Fruit fly (Drosophila melanogaster) whole organism, embryonic: ENCODE results near the gene CG13250.

Experiments
- ATbp ChIP-seq: fragments of 200-800 bp; sonication (Bioruptor generic); optimal IDR thresholded peaks from 2 replicates; lab custom pipeline; 2017; ENCODE audit warnings: missing biosample characterization, mild to moderate bottlenecking, missing genetic modification characterization, missing genetic modification reagents
- Adf1 ChIP-seq: fragments of 200-800 bp; sonication (Bioruptor generic); IDR thresholded peaks from 2 replicates; pipeline ENCODE4 v1.3.6; 2022; ENCODE audit warnings: missing biosample characterization, missing genetic modification characterization
- Antp ChIP-seq: fragments of 200-800 bp; sonication (Bioruptor generic); optimal IDR thresholded peaks from 3 replicates; lab custom pipeline; 2016; ENCODE audit warnings: missing biosample characterization, missing genetic modification characterization
- Atf-2 ChIP-seq: fragments of 200-800 bp; sonication (Bioruptor generic); optimal IDR thresholded peaks from 2 replicates; lab custom pipeline; 2016; ENCODE audit warnings: missing biosample characterization, missing genetic modification characterization
- CG10209 ChIP-seq: fragments of 200-800 bp; sonication (Bioruptor generic); optimal IDR thresholded peaks from 3 replicates; lab custom pipeline; 2017; ENCODE audit warnings: missing biosample characterization, mild to moderate bottlenecking, missing genetic modification characterization, missing genetic modification reagents
- CG11695 ChIP-seq: fragments of 200-800 bp; sonication (Bioruptor generic); IDR thresholded peaks from 3 replicates; pipeline ENCODE4 v1.3.6; 2022; ENCODE audit warnings: missing biosample characterization, missing genetic modification characterization
- CG12104 ChIP-seq: fragments of 200-800 bp; sonication (Bioruptor generic); optimal IDR thresholded peaks from 3 replicates; lab custom pipeline; 2016; ENCODE audit warnings: missing biosample characterization, missing genetic modification characterization
- CG12219 ChIP-seq: fragments of 200-800 bp; sonication (Bioruptor generic); optimal IDR thresholded peaks from 3 replicates; lab custom pipeline; 2018; ENCODE audit warnings: missing biosample characterization, mild to moderate bottlenecking, missing genetic modification characterization
- CG12769 ChIP-seq: fragments of 200-800 bp; sonication (Bioruptor generic); optimal IDR thresholded peaks from 2 replicates; lab custom pipeline; 2019; ENCODE audit warnings: missing biosample characterization, mild to moderate bottlenecking, missing genetic modification characterization, moderate library complexity
- CG1529 ChIP-seq: fragments of 200-800 bp; sonication (Bioruptor generic); optimal IDR thresholded peaks from 3 replicates; lab custom pipeline; 2018; ENCODE audit warnings: missing biosample characterization, missing genetic modification characterization
- CG15696 ChIP-seq: fragments of 200-800 bp; sonication (Bioruptor generic); optimal IDR thresholded peaks from 2 replicates; lab custom pipeline; 2019; ENCODE audit warnings: missing biosample characterization, mild to moderate bottlenecking, missing genetic modification characterization, moderate library complexity
- CG2120 ChIP-seq: fragments of 200-800 bp; sonication (Bioruptor generic); optimal IDR thresholded peaks from 3 replicates; lab custom pipeline; 2016; ENCODE audit warnings: missing biosample characterization, missing genetic modification characterization
- CG2129 ChIP-seq: fragments of 200-800 bp; sonication (Bioruptor generic); IDR thresholded peaks from 2 replicates; pipeline ENCODE4 v1.3.6; 2022; ENCODE audit warnings: missing biosample characterization, missing genetic modification characterization; ENCODE audit not compliant: partially characterized antibody
- CG30403 ChIP-seq: fragments of 200-800 bp; sonication (Bioruptor generic); optimal IDR thresholded peaks from 3 replicates; lab custom pipeline; 2016; ENCODE audit warnings: missing biosample characterization, missing genetic modification characterization
- CG31224 ChIP-seq: fragments of 200-800 bp; sonication (Bioruptor generic); IDR thresholded peaks from 2 replicates; pipeline ENCODE4 v1.3.6; 2022; ENCODE audit warnings: missing biosample characterization, missing genetic modification characterization
- CG32532 ChIP-seq: fragments of 200-800 bp; sonication (Bioruptor generic); IDR thresholded peaks from 2 replicates; pipeline ENCODE4 v1.3.6; 2022; ENCODE audit warnings: missing biosample characterization, missing genetic modification characterization
- CG4360 ChIP-seq: fragments of 200-800 bp; sonication (Bioruptor generic); IDR thresholded peaks from 2 replicates; pipeline ENCODE4 v1.3.6; 2022; ENCODE audit warnings: missing biosample characterization, missing genetic modification characterization
- CG43689 ChIP-seq: fragments of 200-800 bp; sonication (Bioruptor generic); IDR thresholded peaks from 2 replicates; pipeline ENCODE4 v1.3.6; 2022; ENCODE audit warnings: missing biosample characterization, missing genetic modification characterization
- CG4730 ChIP-seq: fragments of 200-800 bp; sonication (Bioruptor generic); IDR thresholded peaks from 2 replicates; pipeline ENCODE4 v1.3.6; 2022; ENCODE audit warnings: missing biosample characterization, missing genetic modification characterization
- CG6175 ChIP-seq: fragments of 200-800 bp; sonication (Bioruptor generic); IDR thresholded peaks from 3 replicates; pipeline ENCODE4 v1.3.6; 2022; ENCODE audit warnings: missing biosample characterization, missing genetic modification characterization
- CG7745 ChIP-seq: fragments of 200-800 bp; sonication (Bioruptor generic); optimal IDR thresholded peaks from 2 replicates; lab custom pipeline; 2018; ENCODE audit warnings: missing biosample characterization, mild to moderate bottlenecking, missing genetic modification characterization, moderate library complexity
- CG7928 ChIP-seq: fragments of 200-800 bp; sonication (Bioruptor generic); optimal IDR thresholded peaks from 2 replicates; lab custom pipeline; 2017; ENCODE audit warnings: missing biosample characterization, mild to moderate bottlenecking, missing genetic modification characterization
- CG9215 ChIP-seq: fragments of 200-800 bp; sonication (Bioruptor generic); IDR thresholded peaks from 2 replicates; pipeline ENCODE4 v1.3.6; 2022; ENCODE audit warnings: missing biosample characterization, missing genetic modification characterization
- HLH54F ChIP-seq: fragments of 200-800 bp; sonication (Bioruptor generic); optimal IDR thresholded peaks from 3 replicates; lab custom pipeline; 2016; ENCODE audit warnings: missing biosample characterization, missing genetic modification characterization
- Hr39 ChIP-seq: fragments of >200 bp; optimal IDR thresholded peaks from 2 replicates; lab custom pipeline; 2017
- MBD-R2 ChIP-seq: fragments of 200-800 bp; sonication (Bioruptor generic); IDR thresholded peaks from 2 replicates; pipeline ENCODE4 v1.3.6; 2022; ENCODE audit warnings: missing biosample characterization, missing genetic modification characterization
- MTF-1 ChIP-seq: fragments of 200-800 bp; sonication (Bioruptor generic); optimal IDR thresholded peaks from 2 replicates; lab custom pipeline; 2018; ENCODE audit warnings: missing biosample characterization, mild to moderate bottlenecking, missing genetic modification characterization, borderline replicate concordance
- Meics ChIP-seq: fragments of 200-800 bp; sonication (Bioruptor generic); optimal IDR thresholded peaks from 2 replicates; lab custom pipeline; 2017; ENCODE audit warnings: missing biosample characterization, mild to moderate bottlenecking, missing genetic modification characterization
- Oaz ChIP-seq: fragments of 200-800 bp; sonication (Bioruptor generic); IDR thresholded peaks from 2 replicates; pipeline ENCODE4 v1.3.6; 2022; ENCODE audit warnings: missing biosample characterization, missing genetic modification characterization
- Sin3A ChIP-seq: fragments of >200 bp; optimal IDR thresholded peaks from 2 replicates; lab custom pipeline; 2018
- Tbp ChIP-seq: fragments of >200 bp; optimal IDR thresholded peaks from 2 replicates; lab custom pipeline; 2018; ENCODE audit warnings: missing biosample characterization, missing genetic modification characterization
- chinmo ChIP-seq: fragments of 200-800 bp; sonication (Bioruptor generic); IDR thresholded peaks from 4 replicates; pipeline ENCODE4 v1.3.6; 2022; ENCODE audit warnings: missing biosample characterization, missing genetic modification characterization; ENCODE audit not compliant: partially characterized antibody
- chn ChIP-seq: fragments of 200-800 bp; sonication (Bioruptor generic); optimal IDR thresholded peaks from 2 replicates; lab custom pipeline; 2016; ENCODE audit warnings: missing biosample characterization, missing genetic modification characterization
- crol ChIP-seq: fragments of 200-800 bp; sonication (Bioruptor generic); IDR thresholded peaks from 2 replicates; pipeline ENCODE4 v1.3.6; 2022; ENCODE audit warnings: missing biosample characterization, missing genetic modification characterization
- crp ChIP-seq, 2 experiments: fragments of 200-800 bp; sonication (Bioruptor generic); optimal IDR thresholded peaks; 2 replicates in 1 of 2; 3 replicates in 1 of 2; lab custom pipeline; 2017; ENCODE audit warnings: missing biosample characterization in 2 of 2, missing genetic modification characterization in 2 of 2, mild to moderate bottlenecking in 1 of 2, moderate library complexity in 1 of 2
- disco-r ChIP-seq: fragments of 200-800 bp; sonication (Bioruptor generic); optimal IDR thresholded peaks from 2 replicates; lab custom pipeline; 2016; ENCODE audit warnings: missing biosample characterization, missing genetic modification characterization
- fru ChIP-seq: fragments of >200 bp; optimal IDR thresholded peaks from 2 replicates; lab custom pipeline; 2017
- insv ChIP-seq, 2 experiments: fragments of 200-800 bp; sonication (Bioruptor generic); optimal IDR thresholded peaks; 3 replicates each; lab custom pipeline; 2016 to 2018; ENCODE audit warnings: missing biosample characterization in 2 of 2, missing genetic modification characterization in 2 of 2
- knrl ChIP-seq: fragments of 200-800 bp; sonication (Bioruptor generic); IDR thresholded peaks from 3 replicates; pipeline ENCODE4 v1.3.6; 2022; ENCODE audit warnings: missing biosample characterization, missing genetic modification characterization; ENCODE audit not compliant: partially characterized antibody
- pan ChIP-seq, 4 experiments: fragments of >200 bp in 3 of 4; fragments of 200-800 bp in 1 of 4; sonication (Bioruptor generic) in 1 of 4; optimal IDR thresholded peaks in 3 of 4; IDR thresholded peaks in 1 of 4; 2 replicates each; pipeline versions ENCODE4 v1.3.6 to Lab custom; 2017 to 2022; ENCODE audit warnings: missing biosample characterization in 2 of 4, missing genetic modification characterization in 2 of 4, mixed read lengths in 1 of 4
- prd ChIP-seq, 3 experiments: fragments of >200 bp in 2 of 3; fragments of 200-800 bp in 1 of 3; sonication (Bioruptor generic) in 1 of 3; optimal IDR thresholded peaks in 2 of 3; IDR thresholded peaks in 1 of 3; 2 replicates in 2 of 3; 3 replicates in 1 of 3; pipeline versions ENCODE4 v1.3.6 to Lab custom; 2017 to 2022; ENCODE audit warnings: missing biosample characterization in 1 of 3, missing genetic modification characterization in 1 of 3
- pzg ChIP-seq: fragments of 200-800 bp; sonication (Bioruptor generic); optimal IDR thresholded peaks from 3 replicates; lab custom pipeline; 2018; ENCODE audit warnings: missing biosample characterization, mild to moderate bottlenecking, missing genetic modification characterization, moderate library complexity
- row ChIP-seq: fragments of 200-800 bp; sonication (Bioruptor generic); IDR thresholded peaks from 3 replicates; pipeline ENCODE4 v1.3.6; 2022; ENCODE audit warnings: missing biosample characterization, missing genetic modification characterization
- sd ChIP-seq: fragments of 200-800 bp; sonication (Bioruptor generic); optimal IDR thresholded peaks from 3 replicates; lab custom pipeline; 2018; ENCODE audit warnings: missing biosample characterization, mild to moderate bottlenecking, missing genetic modification characterization, moderate library complexity
- slbo ChIP-seq: fragments of 200-800 bp; sonication (Bioruptor generic); IDR thresholded peaks from 2 replicates; pipeline ENCODE4 v1.3.6; 2022; ENCODE audit warnings: missing biosample characterization, missing genetic modification characterization
- sob ChIP-seq: fragments of 200-800 bp; sonication (Bioruptor generic); IDR thresholded peaks from 2 replicates; pipeline ENCODE4 v1.3.6; 2022; ENCODE audit warnings: missing biosample characterization, missing genetic modification characterization
- trh ChIP-seq: fragments of 200-800 bp; sonication (Bioruptor generic); optimal IDR thresholded peaks from 2 replicates; lab custom pipeline; 2016; ENCODE audit warnings: missing biosample characterization, missing genetic modification characterization
- wek ChIP-seq: fragments of 200-800 bp; sonication (Bioruptor generic); optimal IDR thresholded peaks from 3 replicates; lab custom pipeline; 2018; ENCODE audit warnings: missing biosample characterization, mild to moderate bottlenecking, missing genetic modification characterization, moderate library complexity

The CG13250 gene

DNA sequence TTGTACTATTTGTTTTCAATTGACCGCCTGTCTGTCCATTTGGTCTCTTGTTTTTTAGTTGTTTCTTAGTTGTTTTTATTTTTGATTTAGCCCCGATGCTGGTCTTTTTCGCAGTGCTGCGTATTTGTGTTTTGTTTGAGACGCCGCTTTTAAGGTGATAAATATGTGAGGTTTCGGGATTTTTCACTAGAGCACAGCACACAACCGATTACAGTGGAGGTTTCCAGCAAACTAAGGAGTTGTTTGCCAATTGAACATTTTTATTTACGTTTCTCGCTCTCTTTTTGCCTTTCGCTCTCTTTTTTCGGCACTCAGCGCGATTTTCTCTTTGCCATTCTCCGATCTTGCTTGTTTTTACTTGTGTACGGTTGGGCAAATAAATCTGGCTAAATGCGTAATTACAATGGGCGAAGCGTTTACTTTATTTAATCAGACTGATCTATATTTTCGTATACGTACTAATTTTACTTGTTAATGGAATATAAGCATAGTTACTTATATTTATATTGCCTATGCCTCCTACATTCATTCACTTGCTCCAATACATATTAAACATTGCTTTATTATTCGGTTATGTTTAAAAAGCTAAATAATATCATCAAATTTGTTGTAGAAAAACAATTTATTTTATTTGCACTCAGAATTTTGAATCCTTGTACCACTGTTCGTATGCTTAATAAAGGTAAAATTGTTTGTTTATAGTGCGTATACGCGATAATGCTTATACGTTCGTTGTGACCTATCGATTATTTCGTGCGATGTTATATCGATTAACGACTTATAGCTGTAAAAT is 6.9 kb downstream of the CG13250 start, which contains the start of gene Rcd2 (continued):
- TF ChIP-seq sd (tag; lab: Kevin White, UChicago) (peak; percentile 78), CG12104 (GFP tag; lab: Kevin White, UChicago) (peak; percentile 46), Meics (peak; percentile 93), row (GFP tag; lab: Robert Waterston, UW) (peak; percentile 88), CG12769 (tag; lab: Kevin White, UChicago) (peak; percentile 84), CG4360 (GFP tag; lab: Robert Waterston, UW) (no peak), fru (no peak), HLH54F (GFP tag; lab: Kevin White, UChicago) (peak; percentile 36), CG2120 (GFP tag; lab: Kevin White, UChicago) (peak; percentile 91), ATbp (GFP tag; lab: Kevin White, UChicago) (peak; percentile 26), CG30403 (GFP tag; lab: Kevin White, UChicago) (peak; percentile 62), knrl (GFP tag; lab: Robert Waterston, UW) (peak; percentile 86), CG4730 (peak; percentile 50; the same call in 1 of the 2 replicates), crp (GFP tag; optimal IDR thresholded peaks at IDR 0.05; lab: Kevin White, UChicago) (peak in 1 of 2 experiments; percentile 4), pzg (GFP tag; lab: Kevin White, UChicago) (peak; percentile 57), CG43689 (GFP tag; lab: Robert Waterston, UW) (no peak), trh (GFP tag; lab: Kevin White, UChicago) (no peak), CG7745 (tag; lab: Kevin White, UChicago) (no peak), wek (GFP tag; lab: Kevin White, UChicago) (peak; percentile 37), Sin3A (lab: Kevin White, UChicago) (no peak), MTF-1 (GFP tag; lab: Kevin White, UChicago) (peak; percentile 55), CG1529 (peak; percentile 50), chn (GFP tag; lab: Kevin White, UChicago) (peak; percentile 35), Tbp (GFP tag; lab: Kevin White, UChicago) (no peak), CG2129 (GFP tag; lab: Robert Waterston, UW) (peak; percentile 64; the same call in 1 of the 2 replicates), Adf1 (GFP tag; lab: Robert Waterston, UW) (peak; percentile 50; the same call in 1 of the 2 replicates), Oaz (GFP tag; lab: Robert Waterston, UW) (peak; percentile 68), CG9215 (GFP tag; lab: Robert Waterston, UW) (peak; percentile 75; the same call in 1 of the 2 replicates), disco-r (GFP tag; lab: Kevin White, UChicago) (no peak), CG12219 (GFP tag; lab: Kevin White, UChicago) (peak; percentile 83), pan (optimal IDR thresholded peaks at IDR 0.05; lab: Kevin White, UChicago) (no peak), pan (GFP tag; optimal IDR thresholded peaks at IDR 0.05 in 1 of 2, IDR thresholded peaks at IDR 0.05 in 1 of 2) (peak in 1 of 2 experiments; percentile 87), insv (GFP tag; optimal IDR thresholded peaks at IDR 0.05; lab: Kevin White, UChicago) (peak in 1 of 2 experiments; percentile 54), sob (GFP tag; lab: Robert Waterston, UW) (peak; percentile 82), CG7928 (peak; percentile 53), CG6175 (GFP tag; lab: Robert Waterston, UW) (peak; percentile 43; the same call in 1 of the 3 replicates), chinmo (GFP tag; lab: Robert Waterston, UW) (peak; percentile 81; the same call in 3 of the 4 replicates), prd (optimal IDR thresholded peaks at IDR 0.05; lab: Kevin White, UChicago) (no peak), prd (GFP tag; IDR thresholded peaks at IDR 0.05; lab: Robert Waterston, UW) (peak; percentile 83), MBD-R2 (GFP tag; lab: Robert Waterston, UW) (peak; percentile 22; the same call in 1 of the 2 replicates), Antp (GFP tag; lab: Kevin White, UChicago) (peak; percentile 22), Hr39 (lab: Kevin White, UChicago) (no peak), CG11695 (peak; percentile 75), Atf-2 (GFP tag; lab: Kevin White, UChicago) (peak; percentile 22), CG10209 (GFP tag; lab: Kevin White, UChicago) (peak; percentile 79), slbo (GFP tag; lab: Robert Waterston, UW) (peak; percentile 76), CG31224 (peak; percentile 71; the same call in 1 of the 2 replicates), CG32532 (GFP tag; lab: Robert Waterston, UW) (peak; percentile 93), crol (no peak), CG15696 (tag; lab: Kevin White, UChicago) (peak; percentile 63)
